Fruit fly (Drosophila melanogaster) whole organism, embryonic: ENCODE results near the gene Neurl4.
A peak's percentile ranks its signal among the peaks of the same experiment; 100 is the strongest.

ENCODE experiments used
- Aef1 ChIP-seq: fragments of 200-800 bp; sonication (Bioruptor generic); IDR thresholded peaks from 3 replicates; pipeline ENCODE4 v1.3.6; 2022; ENCODE audit warnings: missing biosample characterization, missing genetic modification characterization
- Awh ChIP-seq: fragments of 200-800 bp; sonication (Bioruptor generic); IDR thresholded peaks from 2 replicates; pipeline ENCODE4, ENCODE4 v1.3.6; 2022; ENCODE audit warnings: missing biosample characterization, missing genetic modification characterization
- CG10321 ChIP-seq: fragments of 200-800 bp; sonication (Bioruptor generic); IDR thresholded peaks from 2 replicates; pipeline ENCODE4 v1.3.6; 2022; ENCODE audit warnings: missing biosample characterization, missing genetic modification characterization
- CG10431 ChIP-seq: fragments of 200-800 bp; sonication (Bioruptor generic); optimal IDR thresholded peaks from 3 replicates; lab custom pipeline; 2018; ENCODE audit warnings: missing biosample characterization, mild to moderate bottlenecking, missing genetic modification characterization
- CG12299 ChIP-seq: fragments of 200-800 bp; sonication (Bioruptor generic); optimal IDR thresholded peaks from 2 replicates; lab custom pipeline; 2018; ENCODE audit warnings: missing biosample characterization, mild to moderate bottlenecking, missing genetic modification characterization
- CG12659 ChIP-seq: fragments of 200-800 bp; sonication (Bioruptor generic); optimal IDR thresholded peaks from 3 replicates; lab custom pipeline; 2017; ENCODE audit warnings: mild to moderate bottlenecking, missing biosample characterization, missing genetic modification reagents, missing genetic modification characterization
- CG12769 ChIP-seq: fragments of 200-800 bp; sonication (Bioruptor generic); optimal IDR thresholded peaks from 2 replicates; lab custom pipeline; 2019; ENCODE audit warnings: missing biosample characterization, mild to moderate bottlenecking, missing genetic modification characterization, moderate library complexity
- CG14050 ChIP-seq: fragments of 200-800 bp; sonication (Bioruptor generic); IDR thresholded peaks from 3 replicates; pipeline ENCODE4 v1.3.6; 2022; ENCODE audit warnings: missing biosample characterization, missing genetic modification characterization
- CG14667 ChIP-seq: fragments of 200-800 bp; sonication (Bioruptor generic); IDR thresholded peaks from 2 replicates; pipeline ENCODE4 v1.3.6; 2022; ENCODE audit warnings: missing biosample characterization, missing genetic modification characterization
- CG15514 ChIP-seq: fragments of 200-800 bp; sonication (Bioruptor generic); optimal IDR thresholded peaks from 3 replicates; lab custom pipeline; 2017; ENCODE audit warnings: missing biosample characterization, missing genetic modification characterization, mild to moderate bottlenecking, moderate library complexity, missing genetic modification reagents
- CG15601 ChIP-seq: fragments of 200-800 bp; sonication (Bioruptor generic); optimal IDR thresholded peaks from 3 replicates; lab custom pipeline; 2019; ENCODE audit warnings: missing biosample characterization, mild to moderate bottlenecking, missing genetic modification characterization, moderate library complexity
- CG17328 ChIP-seq: fragments of 200-800 bp; sonication (Bioruptor generic); IDR thresholded peaks from 2 replicates; pipeline ENCODE4 v1.3.6; 2022; ENCODE audit warnings: missing biosample characterization, missing genetic modification characterization
- CG17361 ChIP-seq: fragments of 200-800 bp; sonication (Bioruptor generic); IDR thresholded peaks from 3 replicates; pipeline ENCODE4 v1.3.6; 2022; ENCODE audit warnings: missing biosample characterization, missing genetic modification characterization
- CG1792 ChIP-seq: fragments of 200-800 bp; sonication (Bioruptor generic); optimal IDR thresholded peaks from 2 replicates; lab custom pipeline; 2016; ENCODE audit warnings: missing biosample characterization, missing genetic modification characterization
- CG18476 ChIP-seq: fragments of 200-800 bp; sonication (Bioruptor generic); optimal IDR thresholded peaks from 2 replicates; lab custom pipeline; 2016; ENCODE audit warnings: missing biosample characterization, mild to moderate bottlenecking, missing genetic modification characterization
- CG18764 ChIP-seq: fragments of 200-800 bp; sonication (Bioruptor generic); optimal IDR thresholded peaks from 3 replicates; lab custom pipeline; 2016; ENCODE audit warnings: missing biosample characterization, missing genetic modification characterization
- CG2678 ChIP-seq: fragments of 200-800 bp; sonication (Bioruptor generic); optimal IDR thresholded peaks from 3 replicates; lab custom pipeline; 2019; ENCODE audit warnings: missing biosample characterization, mild to moderate bottlenecking, missing genetic modification characterization, moderate library complexity
- CG2889 ChIP-seq: fragments of 200-800 bp; sonication (Bioruptor generic); IDR thresholded peaks from 3 replicates; pipeline ENCODE4 v1.3.6; 2022; ENCODE audit warnings: missing biosample characterization, missing genetic modification characterization
- CG31365 ChIP-seq: fragments of 200-800 bp; sonication (Bioruptor generic); optimal IDR thresholded peaks from 2 replicates; lab custom pipeline; 2018; ENCODE audit warnings: missing biosample characterization, mild to moderate bottlenecking, missing genetic modification characterization
- CG32767 ChIP-seq: fragments of 200-800 bp; sonication (Bioruptor generic); IDR thresholded peaks from 2 replicates; pipeline ENCODE4 v1.3.6; 2022; ENCODE audit warnings: missing biosample characterization, missing genetic modification characterization
- CG4282 ChIP-seq: fragments of 200-800 bp; sonication (Bioruptor generic); optimal IDR thresholded peaks from 2 replicates; lab custom pipeline; 2016; ENCODE audit warnings: missing biosample characterization, missing genetic modification characterization
- CG43689 ChIP-seq: fragments of 200-800 bp; sonication (Bioruptor generic); IDR thresholded peaks from 2 replicates; pipeline ENCODE4 v1.3.6; 2022; ENCODE audit warnings: missing biosample characterization, missing genetic modification characterization
- CG4617 ChIP-seq: fragments of 200-800 bp; sonication (Bioruptor generic); optimal IDR thresholded peaks from 3 replicates; lab custom pipeline; 2016; ENCODE audit warnings: missing biosample characterization, missing genetic modification characterization, borderline replicate concordance
- CG5245 ChIP-seq: fragments of 200-800 bp; sonication (Bioruptor generic); optimal IDR thresholded peaks from 3 replicates; lab custom pipeline; 2016; ENCODE audit warnings: missing biosample characterization, missing genetic modification characterization
- CG6175 ChIP-seq: fragments of 200-800 bp; sonication (Bioruptor generic); IDR thresholded peaks from 3 replicates; pipeline ENCODE4 v1.3.6; 2022; ENCODE audit warnings: missing biosample characterization, missing genetic modification characterization
- CG6765 ChIP-seq: fragments of 200-800 bp; sonication (Bioruptor generic); optimal IDR thresholded peaks from 3 replicates; lab custom pipeline; 2017; ENCODE audit warnings: missing biosample characterization, mild to moderate bottlenecking, missing genetic modification characterization
- CG8281 ChIP-seq: fragments of 200-800 bp; sonication (Bioruptor generic); optimal IDR thresholded peaks from 2 replicates; lab custom pipeline; 2018; ENCODE audit warnings: missing biosample characterization, mild to moderate bottlenecking, missing genetic modification characterization, moderate library complexity
- CG9437 ChIP-seq: fragments of 200-800 bp; sonication (Bioruptor generic); optimal IDR thresholded peaks from 2 replicates; lab custom pipeline; 2018; ENCODE audit warnings: missing biosample characterization, mild to moderate bottlenecking, missing genetic modification characterization
- CkIIα-i1 ChIP-seq: fragments of 200-800 bp; sonication (Bioruptor generic); IDR thresholded peaks from 2 replicates; pipeline ENCODE4 v1.3.6; 2022; ENCODE audit warnings: missing biosample characterization, missing genetic modification characterization
- Deaf1 ChIP-seq: fragments of 200-800 bp; optimal IDR thresholded peaks from 3 replicates; lab custom pipeline; 2019; ENCODE audit warnings: missing biosample characterization, mild to moderate bottlenecking, missing genetic modification characterization, moderate library complexity
- Dref ChIP-seq: fragments of 200-800 bp; sonication (Bioruptor generic); IDR thresholded peaks from 2 replicates; pipeline ENCODE4 v1.3.6; 2022; ENCODE audit warnings: missing biosample characterization, missing genetic modification characterization
- HLH54F ChIP-seq: fragments of 200-800 bp; sonication (Bioruptor generic); optimal IDR thresholded peaks from 3 replicates; lab custom pipeline; 2016; ENCODE audit warnings: missing biosample characterization, missing genetic modification characterization
- HmgD ChIP-seq: fragments of 200-800 bp; sonication (Bioruptor generic); optimal IDR thresholded peaks from 3 replicates; lab custom pipeline; 2016; ENCODE audit warnings: missing biosample characterization, missing genetic modification characterization
- Lhr ChIP-seq: fragments of 200-800 bp; sonication (Bioruptor generic); optimal IDR thresholded peaks from 3 replicates; lab custom pipeline; 2017; ENCODE audit warnings: mild to moderate bottlenecking, missing biosample characterization, missing genetic modification reagents, missing genetic modification characterization
- Oaz ChIP-seq: fragments of 200-800 bp; sonication (Bioruptor generic); IDR thresholded peaks from 2 replicates; pipeline ENCODE4 v1.3.6; 2022; ENCODE audit warnings: missing biosample characterization, missing genetic modification characterization
- Rfx ChIP-seq: fragments of 200-800 bp; sonication (Bioruptor generic); IDR thresholded peaks from 2 replicates; pipeline ENCODE4 v1.3.6; 2022; ENCODE audit warnings: missing biosample characterization, missing genetic modification characterization
- Side ChIP-seq: fragments of 200-800 bp; sonication (Bioruptor generic); optimal IDR thresholded peaks from 2 replicates; lab custom pipeline; 2016; ENCODE audit warnings: missing biosample characterization, missing genetic modification characterization
- Sox100B ChIP-seq: fragments of 200-800 bp; sonication (Bioruptor generic); optimal IDR thresholded peaks from 3 replicates; lab custom pipeline; 2018; ENCODE audit warnings: missing biosample characterization, mild to moderate bottlenecking, missing genetic modification characterization
- Spps ChIP-seq: fragments of 200-800 bp; sonication (Bioruptor generic); optimal IDR thresholded peaks from 2 replicates; lab custom pipeline; 2018; ENCODE audit warnings: missing biosample characterization, mild to moderate bottlenecking, missing genetic modification characterization
- crp ChIP-seq, 2 experiments: fragments of 200-800 bp; sonication (Bioruptor generic); optimal IDR thresholded peaks; 2 replicates in 1 of 2; 3 replicates in 1 of 2; lab custom pipeline; 2017; ENCODE audit warnings: missing biosample characterization in 2 of 2, missing genetic modification characterization in 2 of 2, mild to moderate bottlenecking in 1 of 2, moderate library complexity in 1 of 2
- danr ChIP-seq: fragments of 200-800 bp; sonication (Bioruptor generic); IDR thresholded peaks from 2 replicates; pipeline ENCODE4 v1.3.6; 2022; ENCODE audit warnings: missing biosample characterization, missing genetic modification characterization
- dmrt11E ChIP-seq: fragments of 200-800 bp; sonication (Bioruptor generic); optimal IDR thresholded peaks from 3 replicates; lab custom pipeline; 2018; ENCODE audit warnings: missing biosample characterization, mild to moderate bottlenecking, missing genetic modification characterization, moderate library complexity
- ftz-f1 ChIP-seq: fragments of 200-800 bp; sonication (Bioruptor generic); optimal IDR thresholded peaks from 2 replicates; lab custom pipeline; 2016; ENCODE audit warnings: missing biosample characterization, missing genetic modification characterization
- gsb ChIP-seq: fragments of 200-800 bp; sonication (Bioruptor generic); IDR thresholded peaks from 2 replicates; pipeline ENCODE4 v1.3.6; 2022; ENCODE audit warnings: missing biosample characterization, missing genetic modification characterization
- ind ChIP-seq: fragments of 200-800 bp; sonication (Bioruptor generic); optimal IDR thresholded peaks from 3 replicates; lab custom pipeline; 2016; ENCODE audit warnings: missing biosample characterization, missing genetic modification characterization
- ken ChIP-seq: fragments of 200-800 bp; sonication (Bioruptor generic); IDR thresholded peaks from 3 replicates; pipeline ENCODE4 v1.3.6; 2022; ENCODE audit warnings: missing biosample characterization, missing genetic modification characterization
- shn ChIP-seq: fragments of 200-800 bp; sonication (Bioruptor generic); optimal IDR thresholded peaks from 3 replicates; lab custom pipeline; 2016; ENCODE audit warnings: missing biosample characterization, missing genetic modification characterization
- slou ChIP-seq: fragments of 200-800 bp; sonication (Bioruptor generic); optimal IDR thresholded peaks from 3 replicates; lab custom pipeline; 2016; ENCODE audit warnings: missing biosample characterization, missing genetic modification characterization
- stc ChIP-seq: fragments of 200-800 bp; sonication (Bioruptor generic); IDR thresholded peaks from 2 replicates; pipeline ENCODE4 v1.3.6; 2022; ENCODE audit warnings: missing biosample characterization, missing genetic modification characterization
- sug ChIP-seq: fragments of 200-800 bp; optimal IDR thresholded peaks from 2 replicates; lab custom pipeline; 2019; ENCODE audit warnings: missing biosample characterization, mild to moderate bottlenecking, missing genetic modification characterization, moderate library complexity
- wor ChIP-seq: fragments of 200-800 bp; sonication (Bioruptor generic); IDR thresholded peaks from 2 replicates; pipeline ENCODE4 v1.3.6; 2022; ENCODE audit warnings: missing biosample characterization, missing genetic modification characterization
- z ChIP-seq: fragments of 200-800 bp; sonication (Bioruptor generic); IDR thresholded peaks from 3 replicates; pipeline ENCODE4 v1.3.6; 2022; ENCODE audit warnings: missing biosample characterization, missing genetic modification characterization

Gene Neurl4

DNA sequence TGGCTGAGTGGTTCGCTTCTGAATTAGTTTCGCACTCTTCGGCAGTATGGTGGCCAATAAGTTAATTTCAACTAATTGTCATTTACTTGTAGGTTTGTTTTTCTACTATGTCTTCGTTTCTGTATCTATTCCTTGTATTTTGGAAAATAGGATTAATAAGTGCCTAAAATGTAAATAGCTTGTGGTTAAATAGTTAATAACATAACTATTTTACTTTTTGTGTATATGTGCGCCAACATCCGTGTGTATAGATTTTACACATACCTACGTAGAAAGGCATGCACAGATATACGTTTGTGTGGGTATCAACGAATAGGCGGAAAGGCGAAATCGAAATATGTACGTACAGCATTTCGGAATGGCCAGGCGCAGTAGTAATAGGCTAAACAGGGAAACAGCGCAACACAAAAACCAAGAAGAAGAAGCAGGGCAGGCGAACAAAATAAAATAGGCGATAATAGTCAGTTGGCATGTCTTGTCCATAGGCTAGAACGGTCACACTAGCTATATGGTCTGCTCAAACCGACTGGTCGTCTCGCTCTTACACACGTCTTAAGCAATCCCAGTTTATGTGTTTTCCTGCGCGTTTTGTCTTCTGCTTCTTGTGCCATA, 47.1 kb downstream of the Neurl4 start:
- TF ChIP-seq CG2889 = no peak
- TF ChIP-seq wor = no peak
- TF ChIP-seq CG18476 (GFP tag; lab: Kevin White, UChicago) = no peak
- TF ChIP-seq CG17328 (GFP tag; lab: Robert Waterston, UW) = no peak
- no peak for TF ChIP-seq Sox100B
- TF ChIP-seq sug (tag; lab: Kevin White, UChicago) = peak; percentile 19
- 0 out of 2 replicates have a peak, but pooled peaks have one; percentile 16 for TF ChIP-seq Rfx (GFP tag; lab: Robert Waterston, UW)
- peak; percentile 24 for TF ChIP-seq CG9437 (GFP tag; lab: Kevin White, UChicago)
- TF ChIP-seq danr (GFP tag; lab: Robert Waterston, UW) = no peak
- no peak for TF ChIP-seq crp (GFP tag; optimal IDR thresholded peaks at IDR 0.05; lab: Kevin White, UChicago)
- peak; percentile 54 for TF ChIP-seq CG15514 (GFP tag; lab: Kevin White, UChicago)
- no peak for TF ChIP-seq CG15601
- TF ChIP-seq Oaz (GFP tag; lab: Robert Waterston, UW) = no peak
- TF ChIP-seq stc = no peak
- no peak for TF ChIP-seq dmrt11E (tag; lab: Kevin White, UChicago)
- peak; percentile 2 for TF ChIP-seq Lhr (GFP tag; lab: Kevin White, UChicago)
- no peak for TF ChIP-seq Awh (GFP tag; lab: Robert Waterston, UW)
- no peak for TF ChIP-seq CG10431 (GFP tag; lab: Kevin White, UChicago)
- no peak for TF ChIP-seq CG43689 (GFP tag; lab: Robert Waterston, UW)
- TF ChIP-seq CG5245 = no peak
- no peak for TF ChIP-seq ftz-f1
- TF ChIP-seq CG4282 = peak; percentile 5
- peak; percentile 12 for TF ChIP-seq CG4617
- no peak for TF ChIP-seq Spps (tag; lab: Kevin White, UChicago)
- peak; percentile 74 for TF ChIP-seq CG32767 (GFP tag; lab: Robert Waterston, UW)
- TF ChIP-seq Aef1 = no peak
- no peak for TF ChIP-seq gsb (GFP tag; lab: Robert Waterston, UW)
- TF ChIP-seq Dref (GFP tag; lab: Robert Waterston, UW) = 0 out of 2 replicates have a peak, but pooled peaks have one; percentile 1
- TF ChIP-seq slou (GFP tag; lab: Kevin White, UChicago) = no peak
- TF ChIP-seq ken (GFP tag; lab: Robert Waterston, UW) = no peak
- TF ChIP-seq CG8281 (tag; lab: Kevin White, UChicago) = no peak
- peak; percentile 57 for TF ChIP-seq CG12659
- TF ChIP-seq CkIIα-i1 (GFP tag; lab: Robert Waterston, UW) = no peak
- TF ChIP-seq CG2678 (tag; lab: Kevin White, UChicago) = no peak
- no peak for TF ChIP-seq CG12299 (tag; lab: Kevin White, UChicago)
- no peak for TF ChIP-seq CG31365 (tag; lab: Kevin White, UChicago)
- TF ChIP-seq CG1792 (GFP tag; lab: Kevin White, UChicago) = no peak
- no peak for TF ChIP-seq shn
- TF ChIP-seq ind = no peak
- no peak for TF ChIP-seq Side (GFP tag; lab: Kevin White, UChicago)
- peak; percentile 99 for TF ChIP-seq CG10321 (GFP tag; lab: Robert Waterston, UW)
- no peak for TF ChIP-seq CG14050
- TF ChIP-seq Deaf1 (tag; lab: Kevin White, UChicago) = no peak
- TF ChIP-seq CG12769 = peak; percentile 59
- TF ChIP-seq CG6765 (GFP tag; lab: Kevin White, UChicago) = peak; percentile 25
- peak; percentile 8; the same call in 1 of the 3 replicates for TF ChIP-seq CG17361 (GFP tag; lab: Robert Waterston, UW)
- TF ChIP-seq CG18764 = no peak
- no peak for TF ChIP-seq CG6175 (GFP tag; lab: Robert Waterston, UW)
- TF ChIP-seq CG14667 (GFP tag; lab: Robert Waterston, UW) = no peak
- TF ChIP-seq z (GFP tag; lab: Robert Waterston, UW) = no peak
- peak; percentile 62 for TF ChIP-seq HmgD (GFP tag; lab: Kevin White, UChicago)
- TF ChIP-seq HLH54F = no peak
